Fruit fly (Drosophila melanogaster) whole organism, wandering third instar larva: ENCODE results near the gene Drsl1.

ENCODE experiments used
- CG32264 ChIP-seq: fragments of 200-800 bp; sonication (Bioruptor generic); optimal IDR thresholded peaks from 2 replicates; lab custom pipeline; 2016; ENCODE audit warnings: missing biosample characterization, missing genetic modification characterization
- CG9705 ChIP-seq: fragments of 200-800 bp; sonication (Bioruptor generic); optimal IDR thresholded peaks from 2 replicates; lab custom pipeline; 2018; ENCODE audit warnings: missing biosample characterization, mild to moderate bottlenecking, missing genetic modification characterization
- CrebA ChIP-seq: fragments of 200-800 bp; sonication (Bioruptor generic); optimal IDR thresholded peaks from 2 replicates; lab custom pipeline; 2016; ENCODE audit warnings: missing biosample characterization, mild to moderate bottlenecking, missing genetic modification characterization, borderline replicate concordance
- Dfd ChIP-seq: fragments of >200 bp; optimal IDR thresholded peaks from 2 replicates; lab custom pipeline; 2017; ENCODE audit warnings: missing biosample characterization, missing genetic modification characterization
- Dif ChIP-seq: fragments of 200-275, 200-300 bp; sonication (Bioruptor generic); optimal IDR thresholded peaks from 2 replicates; lab custom pipeline; 2018; ENCODE audit warnings: missing biosample characterization, missing genetic modification characterization; ENCODE audit not compliant: partially characterized antibody
- GATAd ChIP-seq: sonication (Bioruptor generic); optimal IDR thresholded peaks from 2 replicates; lab custom pipeline; 2016; ENCODE audit warnings: missing biosample characterization, missing genetic modification characterization
- HLH106 ChIP-seq: fragments of 200-800 bp; optimal IDR thresholded peaks from 3 replicates; lab custom pipeline; 2019; ENCODE audit warnings: missing biosample characterization, mild to moderate bottlenecking, missing genetic modification characterization, moderate library complexity
- Hnf4 ChIP-seq: fragments of 200-800 bp; sonication (Bioruptor generic); optimal IDR thresholded peaks from 2 replicates; lab custom pipeline; 2016; ENCODE audit warnings: missing biosample characterization, mild to moderate bottlenecking, missing genetic modification characterization
- Hr78 ChIP-seq: fragments of >200 bp; optimal IDR thresholded peaks from 2 replicates; lab custom pipeline; 2017; ENCODE audit warnings: missing biosample characterization, missing genetic modification characterization
- Hr83 ChIP-seq: fragments of 200-300 bp; sonication (Bioruptor generic); optimal IDR thresholded peaks from 2 replicates; lab custom pipeline; 2016; ENCODE audit warnings: missing biosample characterization, mild to moderate bottlenecking, missing genetic modification characterization, moderate library complexity; ENCODE audit not compliant: poor library complexity, severe bottlenecking
- Jra ChIP-seq: sonication (Bioruptor generic); optimal IDR thresholded peaks from 2 replicates; lab custom pipeline; 2016; ENCODE audit warnings: missing biosample characterization, missing genetic modification characterization
- Myc ChIP-seq: fragments of >200 bp; optimal IDR thresholded peaks from 2 replicates; lab custom pipeline; 2017
- OdsH ChIP-seq: fragments of 200-800 bp; sonication (Bioruptor generic); optimal IDR thresholded peaks from 2 replicates; lab custom pipeline; 2016; ENCODE audit warnings: missing biosample characterization, mild to moderate bottlenecking, missing genetic modification characterization
- Rel ChIP-seq, 2 experiments: fragments of 200-800 bp; sonication (Bioruptor generic) in 1 of 2; optimal IDR thresholded peaks; 2 replicates in 1 of 2; 3 replicates in 1 of 2; lab custom pipeline; 2016 to 2019; ENCODE audit warnings: mild to moderate bottlenecking in 2 of 2, missing biosample characterization in 2 of 2, missing genetic modification characterization in 2 of 2, moderate library complexity in 1 of 2
- Sp1 ChIP-seq: fragments of 200-800 bp; sonication (Bioruptor generic); optimal IDR thresholded peaks from 3 replicates; lab custom pipeline; 2019; ENCODE audit warnings: missing biosample characterization, mild to moderate bottlenecking, missing genetic modification characterization, moderate library complexity
- Vsx2 ChIP-seq: fragments of 200-300, 225-300 bp; sonication (Bioruptor generic); optimal IDR thresholded peaks from 2 replicates; lab custom pipeline; 2018; ENCODE audit warnings: missing biosample characterization, missing genetic modification characterization; ENCODE audit not compliant: partially characterized antibody
- br ChIP-seq: fragments of 200-800 bp; sonication (Bioruptor generic); optimal IDR thresholded peaks from 2 replicates; lab custom pipeline; 2016; ENCODE audit warnings: missing biosample characterization, missing genetic modification characterization
- brk ChIP-seq: fragments of 200-800 bp; sonication (Bioruptor generic); optimal IDR thresholded peaks from 2 replicates; lab custom pipeline; 2016; ENCODE audit warnings: missing biosample characterization, mild to moderate bottlenecking, missing genetic modification characterization
- dmrt93B ChIP-seq: fragments of 200-800 bp; sonication (Bioruptor generic); optimal IDR thresholded peaks from 2 replicates; lab custom pipeline; 2018; ENCODE audit warnings: missing biosample characterization, mild to moderate bottlenecking, missing genetic modification characterization
- dsf ChIP-seq: sonication (Bioruptor generic); optimal IDR thresholded peaks from 2 replicates; lab custom pipeline; 2016; ENCODE audit warnings: missing biosample characterization, missing genetic modification characterization, borderline replicate concordance
- ey ChIP-seq: fragments of 200-800 bp; sonication (Bioruptor generic); optimal IDR thresholded peaks from 2 replicates; lab custom pipeline; 2016; ENCODE audit warnings: missing biosample characterization, missing genetic modification characterization
- foxo ChIP-seq, 2 experiments: fragments of 200-800 bp; sonication (Bioruptor generic); optimal IDR thresholded peaks; 2 replicates in 1 of 2; 3 replicates in 1 of 2; lab custom pipeline; 2016 to 2017; ENCODE audit warnings: missing biosample characterization in 2 of 2, missing genetic modification characterization in 2 of 2
- fru ChIP-seq: fragments of 200-800 bp; sonication (Bioruptor generic); optimal IDR thresholded peaks from 3 replicates; lab custom pipeline; 2016; ENCODE audit warnings: missing biosample characterization, mild to moderate bottlenecking, missing genetic modification characterization
- h ChIP-seq: fragments of 200-800 bp; sonication (Bioruptor generic); optimal IDR thresholded peaks from 3 replicates; lab custom pipeline; 2016; ENCODE audit warnings: missing biosample characterization, mild to moderate bottlenecking, missing genetic modification characterization
- jim ChIP-seq: fragments of 175-275, 200-325 bp; sonication (Bioruptor generic); optimal IDR thresholded peaks from 2 replicates; lab custom pipeline; 2016; ENCODE audit warnings: missing biosample characterization, mild to moderate bottlenecking, missing genetic modification characterization
- lola ChIP-seq: fragments of >200 bp; optimal IDR thresholded peaks from 2 replicates; lab custom pipeline; 2017; ENCODE audit warnings: missing biosample characterization, missing genetic modification characterization
- pan ChIP-seq: fragments of >200 bp; optimal IDR thresholded peaks from 2 replicates; lab custom pipeline; 2017
- psq ChIP-seq: fragments of 200-800 bp; sonication (Bioruptor generic); optimal IDR thresholded peaks from 3 replicates; lab custom pipeline; 2017; ENCODE audit warnings: missing biosample characterization, mild to moderate bottlenecking, missing genetic modification characterization, moderate library complexity
- rgr ChIP-seq: fragments of 200-800 bp; sonication (Bioruptor generic); optimal IDR thresholded peaks from 3 replicates; lab custom pipeline; 2016; ENCODE audit warnings: missing biosample characterization, mild to moderate bottlenecking, missing genetic modification characterization
- sage ChIP-seq: fragments of 200-800 bp; sonication (Bioruptor generic); optimal IDR thresholded peaks from 2 replicates; lab custom pipeline; 2016; ENCODE audit warnings: missing biosample characterization, mild to moderate bottlenecking, missing genetic modification characterization
- sv ChIP-seq: fragments of 200-800 bp; sonication (Bioruptor generic); optimal IDR thresholded peaks from 3 replicates; lab custom pipeline; 2016; ENCODE audit warnings: missing biosample characterization, missing genetic modification characterization
- tai ChIP-seq: sonication (Bioruptor generic); optimal IDR thresholded peaks from 2 replicates; lab custom pipeline; 2016; ENCODE audit warnings: missing biosample characterization, missing genetic modification characterization
- usp ChIP-seq: fragments of >200 bp; optimal IDR thresholded peaks from 2 replicates; lab custom pipeline; 2017; ENCODE audit warnings: missing biosample characterization, missing genetic modification characterization
- woc ChIP-seq: sonication (Bioruptor generic); optimal IDR thresholded peaks from 2 replicates; lab custom pipeline; 2016; ENCODE audit warnings: missing biosample characterization, mild to moderate bottlenecking, missing genetic modification characterization

The Drsl1 gene

DNA sequence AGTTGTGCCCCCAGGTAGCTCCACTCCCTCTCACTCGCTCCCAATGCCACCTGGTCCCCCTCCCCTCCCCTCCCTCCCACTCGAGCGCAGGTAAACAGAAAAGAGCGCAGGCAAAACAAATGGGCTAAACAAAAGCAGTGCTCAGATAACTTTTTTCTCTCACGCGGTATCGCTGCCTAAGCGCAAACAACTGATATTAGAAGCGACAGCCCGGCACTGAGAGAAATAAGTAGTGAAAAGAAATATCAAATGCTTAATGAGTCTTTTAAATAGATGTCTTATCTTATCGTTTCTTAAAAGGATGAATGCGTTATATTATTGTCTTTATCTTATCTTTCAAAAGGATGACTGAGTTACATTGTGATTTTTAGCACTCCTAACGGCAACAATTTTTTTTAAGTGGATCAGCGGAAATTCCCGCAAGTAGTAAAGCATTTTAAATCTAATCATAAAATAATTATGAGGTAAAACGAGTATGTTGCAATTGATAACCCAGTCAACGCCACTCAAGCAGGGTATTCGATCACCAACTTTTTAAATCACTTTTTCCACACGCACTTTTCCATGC lies 34.3 kb downstream of the Drsl1 start:
- TF ChIP-seq CG32264 (GFP tag; lab: Kevin White, UChicago) (peak; percentile 13), psq (GFP tag; lab: Kevin White, UChicago) (peak; percentile 47), foxo (GFP tag; optimal IDR thresholded peaks at IDR 0.05; lab: Kevin White, UChicago) (peak in 1 of 2 experiments; percentile 82), brk (GFP tag; lab: Kevin White, UChicago) (peak; percentile 32), CG9705 (no peak), woc (GFP tag; lab: Kevin White, UChicago) (peak; percentile 14), br (GFP tag; lab: Kevin White, UChicago) (peak; percentile 50), Jra (GFP tag; lab: Kevin White, UChicago) (no peak), fru (GFP tag; lab: Kevin White, UChicago) (peak; percentile 77), CrebA (GFP tag; lab: Kevin White, UChicago) (peak; percentile 61), h (peak; percentile 82), sv (GFP tag; lab: Kevin White, UChicago) (peak; percentile 86), sage (no peak), lola (GFP tag; lab: Kevin White, UChicago) (no peak), HLH106 (tag; lab: Kevin White, UChicago) (peak; percentile 40), usp (no peak), tai (GFP tag; lab: Kevin White, UChicago) (peak; percentile 35), Sp1 (GFP tag; lab: Kevin White, UChicago) (peak; percentile 45), Rel (GFP tag; optimal IDR thresholded peaks at IDR 0.05; lab: Kevin White, UChicago) (no peak), Rel (tag; optimal IDR thresholded peaks at IDR 0.05; lab: Kevin White, UChicago) (peak; percentile 8), ey (GFP tag; lab: Kevin White, UChicago) (peak; percentile 76), GATAd (GFP tag; lab: Kevin White, UChicago) (no peak), OdsH (peak; percentile 68), rgr (peak; percentile 79), Hnf4 (GFP tag; lab: Kevin White, UChicago) (peak; percentile 55)

DNA sequence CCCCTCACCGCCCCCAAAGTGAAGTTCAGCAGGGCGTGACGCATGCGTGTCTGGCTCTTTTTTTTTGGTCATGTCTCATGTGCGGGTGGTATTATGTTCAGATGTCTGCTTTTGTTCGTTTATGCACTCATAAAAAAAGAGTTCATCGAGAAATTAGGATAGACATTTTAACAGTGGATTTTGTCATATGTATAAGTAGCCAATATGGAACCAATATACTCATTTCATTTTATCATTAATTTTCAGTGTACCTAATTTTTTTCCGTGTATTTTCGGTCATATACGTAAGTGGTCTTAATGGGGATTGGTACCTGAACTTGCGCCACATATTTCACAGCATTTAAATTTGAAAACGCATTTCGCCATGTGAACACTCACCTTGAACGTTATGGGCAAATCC lies 35.2 kb downstream of the Drsl1 start:
- TF ChIP-seq usp = no peak
- peak; percentile 50 for TF ChIP-seq ey (GFP tag; lab: Kevin White, UChicago)
- TF ChIP-seq HLH106 (tag; lab: Kevin White, UChicago) = peak; percentile 63
- no peak for TF ChIP-seq Hnf4 (GFP tag; lab: Kevin White, UChicago)
- peak; percentile 42 for TF ChIP-seq CG32264 (GFP tag; lab: Kevin White, UChicago)
- TF ChIP-seq Dfd (GFP tag; lab: Kevin White, UChicago) = no peak
- TF ChIP-seq sv (GFP tag; lab: Kevin White, UChicago) = peak; percentile 25
- peak; percentile 41 for TF ChIP-seq br (GFP tag; lab: Kevin White, UChicago)
- no peak for TF ChIP-seq brk (GFP tag; lab: Kevin White, UChicago)
- peak; percentile 83 for TF ChIP-seq h
- peak; percentile 20 for TF ChIP-seq psq (GFP tag; lab: Kevin White, UChicago)
- TF ChIP-seq foxo (GFP tag; optimal IDR thresholded peaks at IDR 0.05; lab: Kevin White, UChicago) = peak in 1 of 2 experiments; percentile 48
- no peak for TF ChIP-seq Jra (GFP tag; lab: Kevin White, UChicago)
- no peak for TF ChIP-seq dsf (GFP tag; lab: Kevin White, UChicago)
- TF ChIP-seq CG9705 = no peak
- TF ChIP-seq CrebA (GFP tag; lab: Kevin White, UChicago) = no peak
- peak; percentile 47 for TF ChIP-seq Sp1 (GFP tag; lab: Kevin White, UChicago)
- TF ChIP-seq woc (GFP tag; lab: Kevin White, UChicago) = peak; percentile 52
- TF ChIP-seq Hr78 (GFP tag; lab: Kevin White, UChicago) = no peak
- TF ChIP-seq sage = peak; percentile 17
- TF ChIP-seq Vsx2 = no peak
- TF ChIP-seq jim (GFP tag; lab: Kevin White, UChicago) = no peak
- TF ChIP-seq fru (GFP tag; lab: Kevin White, UChicago) = peak; percentile 31
- TF ChIP-seq OdsH = peak; percentile 49
- peak; percentile 38 for TF ChIP-seq dmrt93B

DNA sequence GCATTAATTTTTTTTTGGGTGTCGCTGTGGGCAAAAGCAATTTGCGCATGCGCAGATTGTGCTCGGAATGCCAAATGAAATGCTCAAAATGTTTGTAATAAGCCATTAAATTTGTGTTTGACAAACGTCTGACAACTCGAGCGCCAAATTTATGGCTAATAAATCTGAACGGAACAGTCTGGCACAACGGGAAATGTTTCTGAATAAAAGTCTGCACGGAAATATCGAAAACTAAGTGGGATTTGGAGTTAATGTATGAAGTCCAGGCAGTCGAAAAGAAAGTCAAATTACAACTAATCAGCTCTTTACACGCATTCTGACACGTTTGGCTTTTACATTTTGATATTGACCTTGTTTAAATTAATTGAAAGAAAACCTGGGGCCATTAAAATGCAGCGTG lies 44.4 kb downstream of the Drsl1 start, which contains the start of gene CG12009:
Gene CG12009 (plus strand): TSS at position 301 of the 400 bp plus-strand sequence.
- TF ChIP-seq Rel (GFP tag; optimal IDR thresholded peaks at IDR 0.05; lab: Kevin White, UChicago) (no peak), Rel (tag; optimal IDR thresholded peaks at IDR 0.05; lab: Kevin White, UChicago) (no peak), Hnf4 (GFP tag; lab: Kevin White, UChicago) (no peak), CrebA (GFP tag; lab: Kevin White, UChicago) (no peak), dmrt93B (no peak), woc (GFP tag; lab: Kevin White, UChicago) (no peak), Hr78 (GFP tag; lab: Kevin White, UChicago) (no peak), rgr (no peak), Myc (no peak), pan (lab: Kevin White, UChicago) (no peak), tai (GFP tag; lab: Kevin White, UChicago) (no peak), dsf (GFP tag; lab: Kevin White, UChicago) (no peak), Dif (GFP tag; lab: Kevin White, UChicago) (no peak), foxo (GFP tag; optimal IDR thresholded peaks at IDR 0.05; lab: Kevin White, UChicago) (no peak), Hr83 (GFP tag; lab: Kevin White, UChicago) (no peak), usp (no peak), CG9705 (no peak), OdsH (no peak)
